Fruit fly (Drosophila melanogaster): ENCODE results near the gene out.
A peak's percentile ranks its signal among the peaks of the same experiment; 100 is the strongest.

Gene out

dm6 chrX:19268484-19269068 lies 53.3 kb downstream of the out start, which contains the start of gene CG8010 (continued):
- TF ChIP-seq ewg (GFP tag; optimal IDR thresholded peaks at IDR 0.05), result no peak
- no peak for TF ChIP-seq dimm (GFP tag; IDR thresholded peaks at IDR 0.05)
- TF ChIP-seq fd64A (GFP tag; optimal IDR thresholded peaks at IDR 0.05), result no peak
- TF ChIP-seq phol (tag; optimal IDR thresholded peaks at IDR 0.05), result peak; percentile 4
- no peak for TF ChIP-seq run (tag; optimal IDR thresholded peaks at IDR 0.05)
- no peak for TF ChIP-seq CG17385 (GFP tag; optimal IDR thresholded peaks at IDR 0.05)
- no peak for TF ChIP-seq Camta (GFP tag; optimal IDR thresholded peaks at IDR 0.05)
- 0 out of 2 replicates have a peak, but pooled peaks have one; percentile 16 for TF ChIP-seq onecut (GFP tag; IDR thresholded peaks at IDR 0.05)
- no peak for TF ChIP-seq trh (GFP tag; optimal IDR thresholded peaks at IDR 0.05)
- TF ChIP-seq dan (GFP tag; IDR thresholded peaks at IDR 0.05), result no peak
- peak; percentile 40; the same call in 1 of the 2 replicates for TF ChIP-seq vvl (GFP tag; IDR thresholded peaks at IDR 0.05)
- no peak for TF ChIP-seq CG18599 (GFP tag; optimal IDR thresholded peaks at IDR 0.05)
- peak; percentile 14 for TF ChIP-seq CG34376 (GFP tag; optimal IDR thresholded peaks at IDR 0.05)
- TF ChIP-seq Deaf1 (tag; optimal IDR thresholded peaks at IDR 0.05), result no peak
- peak; percentile 5 for TF ChIP-seq CG13296 (GFP tag; optimal IDR thresholded peaks at IDR 0.05)
- TF ChIP-seq Antp (GFP tag; optimal IDR thresholded peaks at IDR 0.05), result no peak
- TF ChIP-seq ato (GFP tag; IDR thresholded peaks at IDR 0.05; ENCODE audit: partially characterized antibody), result peak; percentile 28; the same call in 1 of the 2 replicates
- TF ChIP-seq ci (GFP tag; IDR thresholded peaks at IDR 0.05), result peak; percentile 58; the same call in 2 of the 3 replicates
- TF ChIP-seq H2.0 (GFP tag; IDR thresholded peaks at IDR 0.05), result no peak
- peak; percentile 30 for TF ChIP-seq her (GFP tag; optimal IDR thresholded peaks at IDR 0.05)
- no peak for TF ChIP-seq Hmx (GFP tag; optimal IDR thresholded peaks at IDR 0.05)
- no peak for TF ChIP-seq en (GFP tag; optimal IDR thresholded peaks at IDR 0.05)
- no peak; the same call in 1 of the 2 replicates for TF ChIP-seq cas (GFP tag; IDR thresholded peaks at IDR 0.05)
- no peak for TF ChIP-seq Dek (tag; optimal IDR thresholded peaks at IDR 0.05)
- no peak for TF ChIP-seq CG6175 (GFP tag; IDR thresholded peaks at IDR 0.05)
- TF ChIP-seq CG18764 (GFP tag; optimal IDR thresholded peaks at IDR 0.05), result no peak
- TF ChIP-seq z (GFP tag; IDR thresholded peaks at IDR 0.05), result 0 out of 3 replicates have a peak, but pooled peaks have one; percentile 21
- no peak for TF ChIP-seq sisA (GFP tag; IDR thresholded peaks at IDR 0.05)
- TF ChIP-seq ttk (GFP tag; IDR thresholded peaks at IDR 0.05), result no peak
- peak; percentile 1 for TF ChIP-seq tx (GFP tag; optimal IDR thresholded peaks at IDR 0.05)
- peak; percentile 92 for TF ChIP-seq CG2116 (GFP tag; optimal IDR thresholded peaks at IDR 0.05)
- TF ChIP-seq CG13123 (GFP tag; optimal IDR thresholded peaks at IDR 0.05), result no peak
- no peak for TF ChIP-seq CG15269 (tag; optimal IDR thresholded peaks at IDR 0.05)
- no peak for TF ChIP-seq zen (tag; optimal IDR thresholded peaks at IDR 0.05)
- no peak for TF ChIP-seq crol (GFP tag; IDR thresholded peaks at IDR 0.05)
- no peak for TF ChIP-seq corto (GFP tag; optimal IDR thresholded peaks at IDR 0.05)
- no peak for TF ChIP-seq CG5180 (GFP tag; optimal IDR thresholded peaks at IDR 0.05)
- no peak for TF ChIP-seq gro (GFP tag; optimal IDR thresholded peaks at IDR 0.05)
- no peak for TF ChIP-seq fd96Cb (tag; optimal IDR thresholded peaks at IDR 0.05)
- peak; percentile 31 for TF ChIP-seq CG7987 (GFP tag; optimal IDR thresholded peaks at IDR 0.05)
- no peak for TF ChIP-seq mirr (GFP tag; optimal IDR thresholded peaks at IDR 0.05)
- TF ChIP-seq Lim3 (GFP tag; IDR thresholded peaks at IDR 0.05), result no peak
- no peak for TF ChIP-seq Six4 (GFP tag; optimal IDR thresholded peaks at IDR 0.05)
- no peak for TF ChIP-seq Dip2 (GFP tag; IDR thresholded peaks at IDR 0.05)
- no peak for TF ChIP-seq oc (tag; optimal IDR thresholded peaks at IDR 0.05)
- TF ChIP-seq Dll (GFP tag; IDR thresholded peaks at IDR 0.05; ENCODE audit: partially characterized antibody), result peak; percentile 48; the same call in 1 of the 4 replicates
- TF ChIP-seq Awh (GFP tag; IDR thresholded peaks at IDR 0.05), result no peak
- no peak for TF ChIP-seq TFAM (GFP tag; optimal IDR thresholded peaks at IDR 0.05)
- peak; percentile 33; the same call in 1 of the 2 replicates for TF ChIP-seq inv (GFP tag; IDR thresholded peaks at IDR 0.05; ENCODE audit: partially characterized antibody)
- TF ChIP-seq CG12942 (GFP tag; optimal IDR thresholded peaks at IDR 0.05), result no peak
- no peak for TF ChIP-seq CG11085 (GFP tag; IDR thresholded peaks at IDR 0.05)

Measured in whole organism, embryonic.